Fruit fly (Drosophila melanogaster): ENCODE measurements around the gene Tudor-SN.

Tudor-SN gene

dm6 chr3L:276736-277487 lies 12.7 kb upstream of the Tudor-SN start, which contains the start of gene RhoGEF3 (continued):
- TF ChIP-seq CG13287 (GFP tag; IDR thresholded peaks at IDR 0.05; ENCODE audit: partially characterized antibody) (no peak), nau (GFP tag; optimal IDR thresholded peaks at IDR 0.05) (no peak), Atf3 (GFP tag; optimal IDR thresholded peaks at IDR 0.05) (no peak), scrt (GFP tag; optimal IDR thresholded peaks at IDR 0.05) (peak; percentile 74), CG5180 (GFP tag; optimal IDR thresholded peaks at IDR 0.05) (peak; percentile 93), CG14710 (tag; optimal IDR thresholded peaks at IDR 0.05) (no peak), CG15696 (tag; optimal IDR thresholded peaks at IDR 0.05) (no peak), CG2199 (GFP tag; IDR thresholded peaks at IDR 0.05) (0 out of 3 replicates have a peak, but pooled peaks have one; percentile 30), Doc3 (GFP tag; IDR thresholded peaks at IDR 0.05; ENCODE audit: partially characterized antibody) (no peak), zfh2 (GFP tag; optimal IDR thresholded peaks at IDR 0.05) (no peak), CG12219 (GFP tag; optimal IDR thresholded peaks at IDR 0.05) (no peak), Spps (tag; optimal IDR thresholded peaks at IDR 0.05) (no peak), crol (GFP tag; IDR thresholded peaks at IDR 0.05) (no peak), Myb (GFP tag; optimal IDR thresholded peaks at IDR 0.05) (no peak), crp (GFP tag; optimal IDR thresholded peaks at IDR 0.05) (no peak), vnd (GFP tag; IDR thresholded peaks at IDR 0.05; ENCODE audit: partially characterized antibody) (no peak), Deaf1 (tag; optimal IDR thresholded peaks at IDR 0.05) (peak; percentile 57), Awh (GFP tag; IDR thresholded peaks at IDR 0.05) (no peak), Dp (GFP tag; optimal IDR thresholded peaks at IDR 0.05) (no peak), sisA (GFP tag; IDR thresholded peaks at IDR 0.05) (no peak), CG13775 (GFP tag; optimal IDR thresholded peaks at IDR 0.05) (no peak), Oaz (GFP tag; IDR thresholded peaks at IDR 0.05) (no peak)

- TF ChIP-seq C15 (GFP tag; IDR thresholded peaks at IDR 0.05) = no peak
- no peak for TF ChIP-seq Gsc (GFP tag; IDR thresholded peaks at IDR 0.05)
- TF ChIP-seq CG2199 (GFP tag; IDR thresholded peaks at IDR 0.05) = no peak
- no peak for TF ChIP-seq Dp (GFP tag; optimal IDR thresholded peaks at IDR 0.05)
- TF ChIP-seq CG9876 (GFP tag; optimal IDR thresholded peaks at IDR 0.05) = no peak
- TF ChIP-seq CG3847 (GFP tag; IDR thresholded peaks at IDR 0.05) = no peak
- TF ChIP-seq CG14710 (tag; optimal IDR thresholded peaks at IDR 0.05) = no peak
Observed at dm6 chr3L:274855-275254, 10.7 kb upstream of the Tudor-SN start, which contains the start of gene ttm2. ttm2 (plus strand) TSS chr3L:275155.

- TF ChIP-seq Med (GFP tag) (peak; percentile 0), corto (GFP tag; optimal IDR thresholded peaks at IDR 0.05) (no peak)
Observed at dm6 chr3L:273291-273690, 9.1 kb upstream of the Tudor-SN start, which contains the start of gene CG32845. CG32845 (minus strand) TSS chr3L:273391.

- TF ChIP-seq inv (GFP tag; IDR thresholded peaks at IDR 0.05; ENCODE audit: partially characterized antibody) (0 out of 2 replicates have a peak, but pooled peaks have one; percentile 22), CG15696 (tag; optimal IDR thresholded peaks at IDR 0.05) (no peak), PHDP (tag; optimal IDR thresholded peaks at IDR 0.05) (no peak), Side (GFP tag; optimal IDR thresholded peaks at IDR 0.05) (no peak), Gsc (GFP tag; IDR thresholded peaks at IDR 0.05) (no peak), Usf (GFP tag; optimal IDR thresholded peaks at IDR 0.05) (no peak), ind (GFP tag; optimal IDR thresholded peaks at IDR 0.05) (no peak), CG8290 (GFP tag; optimal IDR thresholded peaks at IDR 0.05) (no peak), CG8290 (tag; optimal IDR thresholded peaks at IDR 0.05) (peak in 1 of 2 experiments; percentile 46), dati (GFP tag; IDR thresholded peaks at IDR 0.05) (no peak), Sry-δ (GFP tag; optimal IDR thresholded peaks at IDR 0.05) (no peak), Bgb (GFP tag; IDR thresholded peaks at IDR 0.05; ENCODE audit: partially characterized antibody) (peak; percentile 76), Ets65A (GFP tag) (no peak), dan (GFP tag; IDR thresholded peaks at IDR 0.05) (no peak), Antp (GFP tag; optimal IDR thresholded peaks at IDR 0.05) (no peak), CG12236 (GFP tag; optimal IDR thresholded peaks at IDR 0.05) (no peak), chm (GFP tag; IDR thresholded peaks at IDR 0.05) (peak; percentile 80), mld (GFP tag; IDR thresholded peaks at IDR 0.05; ENCODE audit: partially characterized antibody) (no peak)
Observed at dm6 chr3L:271501-272249, 7.5 kb upstream of the Tudor-SN start.
